Worm (Caenorhabditis elegans) whole organism, midembryonic: Measurements from ENCODE around the gene lin-36.

Source experiments
- cog-1 ChIP-seq: sonication (generic microtip); optimal IDR thresholded peaks from 2 replicates; lab custom pipeline; 2016; ENCODE audit warnings: missing genetic modification characterization, missing compliant biosample characterization
- flt-1 ChIP-seq: fragments of 200-800 bp; sonication (Bioruptor generic); IDR thresholded peaks from 2 replicates; pipeline ENCODE4 v1.3.6; 2022; ENCODE audit warnings: missing genetic modification characterization, missing compliant biosample characterization
- klf-2 ChIP-seq: fragments of 200-800 bp; sonication (Bioruptor generic); conservative IDR thresholded peaks from 2 replicates; pipeline ENCODE4 v1.3.6; 2022; ENCODE audit warnings: missing genetic modification reagents, missing genetic modification characterization, missing compliant biosample characterization

DNA sequence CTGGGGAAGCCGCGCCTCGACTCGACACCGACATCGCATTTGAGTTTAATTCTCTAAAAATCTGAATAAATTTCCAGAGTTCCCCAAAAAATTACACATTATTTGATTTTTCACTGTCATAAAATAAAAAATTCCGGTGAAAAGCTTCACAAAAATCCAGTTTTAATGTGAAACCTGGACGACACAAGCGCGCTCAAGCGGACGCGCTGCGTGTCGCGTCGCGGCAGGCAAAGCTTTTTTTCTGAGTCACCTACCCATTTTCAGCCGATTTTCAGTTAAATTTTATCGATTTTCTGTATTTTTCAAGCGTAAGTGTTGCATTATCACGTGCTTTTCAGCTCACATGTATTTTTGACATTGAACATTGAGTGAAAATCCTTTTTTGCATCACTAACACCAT is 10.9 kb downstream of the lin-36 start, which contains the start of gene cit-1.1:
- TF ChIP-seq cog-1 (tag; lab: Kevin White, UChicago) (no peak), klf-2 (GFP tag; lab: Robert Waterston, UW) (no peak), flt-1 (no peak)
